Fruit fly (Drosophila melanogaster) whole organism, embryonic: ENCODE measurements around the gene CG9782.
A peak's percentile ranks its signal among the peaks of the same experiment; 100 is the strongest.

Experiments
- ATbp ChIP-seq: fragments of 200-800 bp; sonication (Bioruptor generic); optimal IDR thresholded peaks from 2 replicates; lab custom pipeline; 2017; ENCODE audit warnings: missing biosample characterization, mild to moderate bottlenecking, missing genetic modification characterization, missing genetic modification reagents
- Atf-2 ChIP-seq: fragments of 200-800 bp; sonication (Bioruptor generic); optimal IDR thresholded peaks from 2 replicates; lab custom pipeline; 2016; ENCODE audit warnings: missing biosample characterization, missing genetic modification characterization
- Blimp-1 ChIP-seq: fragments of 200-800 bp; sonication (Bioruptor generic); optimal IDR thresholded peaks from 3 replicates; lab custom pipeline; 2018; ENCODE audit warnings: missing biosample characterization, missing genetic modification characterization, mild to moderate bottlenecking, moderate library complexity, missing genetic modification reagents
- CG10543 ChIP-seq: fragments of 200-800 bp; sonication (Bioruptor generic); optimal IDR thresholded peaks from 3 replicates; lab custom pipeline; 2017; ENCODE audit warnings: missing biosample characterization, mild to moderate bottlenecking, missing genetic modification characterization, moderate library complexity
- CG12219 ChIP-seq: fragments of 200-800 bp; sonication (Bioruptor generic); optimal IDR thresholded peaks from 3 replicates; lab custom pipeline; 2018; ENCODE audit warnings: missing biosample characterization, mild to moderate bottlenecking, missing genetic modification characterization
- CG12659 ChIP-seq: fragments of 200-800 bp; sonication (Bioruptor generic); optimal IDR thresholded peaks from 3 replicates; lab custom pipeline; 2017; ENCODE audit warnings: mild to moderate bottlenecking, missing biosample characterization, missing genetic modification reagents, missing genetic modification characterization
- CG12769 ChIP-seq: fragments of 200-800 bp; sonication (Bioruptor generic); optimal IDR thresholded peaks from 2 replicates; lab custom pipeline; 2019; ENCODE audit warnings: missing biosample characterization, mild to moderate bottlenecking, missing genetic modification characterization, moderate library complexity
- CG13287 ChIP-seq: fragments of 200-800 bp; sonication (Bioruptor generic); IDR thresholded peaks from 2 replicates; pipeline ENCODE4 v1.3.6; 2022; ENCODE audit warnings: missing biosample characterization, missing genetic modification characterization; ENCODE audit not compliant: partially characterized antibody
- CG14860 ChIP-seq: fragments of 200-800 bp; sonication (Bioruptor generic); IDR thresholded peaks from 3 replicates; pipeline ENCODE4 v1.3.6; 2022; ENCODE audit warnings: missing biosample characterization, missing genetic modification characterization; ENCODE audit not compliant: partially characterized antibody
- CG15514 ChIP-seq: fragments of 200-800 bp; sonication (Bioruptor generic); optimal IDR thresholded peaks from 3 replicates; lab custom pipeline; 2017; ENCODE audit warnings: missing biosample characterization, missing genetic modification characterization, mild to moderate bottlenecking, moderate library complexity, missing genetic modification reagents
- CG2116 ChIP-seq: fragments of 200-800 bp; sonication (Bioruptor generic); optimal IDR thresholded peaks from 3 replicates; lab custom pipeline; 2018; ENCODE audit warnings: missing biosample characterization, mild to moderate bottlenecking, missing genetic modification characterization
- CG2875 ChIP-seq: fragments of 200-800 bp; sonication (Bioruptor generic); optimal IDR thresholded peaks from 2 replicates; lab custom pipeline; 2017; ENCODE audit warnings: missing biosample characterization, mild to moderate bottlenecking, missing genetic modification characterization, missing genetic modification reagents
- CG30403 ChIP-seq: fragments of 200-800 bp; sonication (Bioruptor generic); optimal IDR thresholded peaks from 3 replicates; lab custom pipeline; 2016; ENCODE audit warnings: missing biosample characterization, missing genetic modification characterization
- CG4328 ChIP-seq: fragments of 200-800 bp; sonication (Bioruptor generic); optimal IDR thresholded peaks from 3 replicates; lab custom pipeline; 2017; ENCODE audit warnings: missing biosample characterization, missing genetic modification reagents, missing genetic modification characterization
- CG43689 ChIP-seq: fragments of 200-800 bp; sonication (Bioruptor generic); IDR thresholded peaks from 2 replicates; pipeline ENCODE4 v1.3.6; 2022; ENCODE audit warnings: missing biosample characterization, missing genetic modification characterization
- CG4707 ChIP-seq: fragments of 200-800 bp; sonication (Bioruptor generic); optimal IDR thresholded peaks from 2 replicates; lab custom pipeline; 2018; ENCODE audit warnings: missing biosample characterization, mild to moderate bottlenecking, missing genetic modification characterization, moderate library complexity
- CG4854 ChIP-seq: fragments of 200-800 bp; sonication (Bioruptor generic); optimal IDR thresholded peaks from 2 replicates; lab custom pipeline; 2016; ENCODE audit warnings: missing biosample characterization, missing genetic modification characterization, inconsistent platforms
- CG8359 ChIP-seq: fragments of 200-800 bp; sonication (Bioruptor generic); optimal IDR thresholded peaks from 2 replicates; lab custom pipeline; 2017; ENCODE audit warnings: missing biosample characterization, mild to moderate bottlenecking, missing genetic modification characterization, borderline replicate concordance
- Camta ChIP-seq: fragments of 200-800 bp; sonication (Bioruptor generic); optimal IDR thresholded peaks from 2 replicates; lab custom pipeline; 2016; ENCODE audit warnings: missing biosample characterization, missing genetic modification characterization
- HLH3B ChIP-seq: fragments of 200-800 bp; sonication (Bioruptor generic); IDR thresholded peaks from 2 replicates; pipeline ENCODE4 v1.3.6; 2022; ENCODE audit warnings: missing biosample characterization, missing genetic modification characterization
- Jarid2 ChIP-seq: fragments of 200-800 bp; sonication (Bioruptor generic); optimal IDR thresholded peaks from 3 replicates; lab custom pipeline; 2017; ENCODE audit warnings: mild to moderate bottlenecking, missing biosample characterization, missing genetic modification reagents, missing genetic modification characterization
- Med ChIP-seq: fragments of 200-800 bp; sonication (Bioruptor generic); peaks from one replicate; lab custom pipeline; 2016; ENCODE audit warnings: missing biosample characterization, missing genetic modification characterization, mild to moderate bottlenecking, inconsistent platforms, moderate library complexity
- Pdp1 ChIP-seq, 2 experiments: fragments of 200-800 bp; sonication (Bioruptor generic); optimal IDR thresholded peaks; 3 replicates each; lab custom pipeline; 2016; ENCODE audit warnings: missing biosample characterization in 2 of 2, missing genetic modification characterization in 2 of 2, mild to moderate bottlenecking in 1 of 2, moderate library complexity in 1 of 2
- Side ChIP-seq: fragments of 200-800 bp; sonication (Bioruptor generic); optimal IDR thresholded peaks from 2 replicates; lab custom pipeline; 2016; ENCODE audit warnings: missing biosample characterization, missing genetic modification characterization
- ac ChIP-seq: fragments of 200-800 bp; sonication (Bioruptor generic); optimal IDR thresholded peaks from 3 replicates; lab custom pipeline; 2017; ENCODE audit warnings: missing biosample characterization, mild to moderate bottlenecking, missing genetic modification characterization
- bbx ChIP-seq: fragments of 200-800 bp; sonication (Bioruptor generic); IDR thresholded peaks from 2 replicates; pipeline ENCODE4 v1.3.6; 2022; ENCODE audit warnings: missing biosample characterization, missing genetic modification characterization; ENCODE audit not compliant: partially characterized antibody
- bcd ChIP-seq: fragments of 200-800 bp; sonication (Bioruptor generic); optimal IDR thresholded peaks from 2 replicates; lab custom pipeline; 2017; ENCODE audit warnings: missing biosample characterization, mild to moderate bottlenecking, missing genetic modification characterization
- bigmax ChIP-seq: fragments of 200-800 bp; sonication (Bioruptor generic); optimal IDR thresholded peaks from 2 replicates; lab custom pipeline; 2018; ENCODE audit warnings: missing biosample characterization, mild to moderate bottlenecking, missing genetic modification characterization
- cg ChIP-seq: fragments of 200-800 bp; sonication (Bioruptor generic); optimal IDR thresholded peaks from 3 replicates; lab custom pipeline; 2019; ENCODE audit warnings: missing biosample characterization, mild to moderate bottlenecking, missing genetic modification characterization, moderate library complexity
- chif ChIP-seq, 2 experiments: fragments of 200-800 bp; sonication (Bioruptor generic); optimal IDR thresholded peaks; 3 replicates each; lab custom pipeline; 2016; ENCODE audit warnings: missing biosample characterization in 2 of 2, missing genetic modification characterization in 2 of 2
- chn ChIP-seq: fragments of 200-800 bp; sonication (Bioruptor generic); optimal IDR thresholded peaks from 2 replicates; lab custom pipeline; 2016; ENCODE audit warnings: missing biosample characterization, missing genetic modification characterization
- exex ChIP-seq: fragments of 200-800 bp; sonication (Bioruptor generic); optimal IDR thresholded peaks from 4 replicates; lab custom pipeline; 2018; ENCODE audit warnings: missing biosample characterization, mild to moderate bottlenecking, missing genetic modification characterization, moderate library complexity
- eyg ChIP-seq: fragments of 200-800 bp; sonication (Bioruptor generic); optimal IDR thresholded peaks from 3 replicates; lab custom pipeline; 2016; ENCODE audit warnings: missing biosample characterization, missing genetic modification characterization
- grn ChIP-seq: fragments of 200-800 bp; sonication (Bioruptor generic); optimal IDR thresholded peaks from 3 replicates; lab custom pipeline; 2017; ENCODE audit warnings: missing biosample characterization, missing genetic modification characterization
- her ChIP-seq: fragments of 200-800 bp; sonication (Bioruptor generic); optimal IDR thresholded peaks from 2 replicates; lab custom pipeline; 2016; ENCODE audit warnings: missing biosample characterization, missing genetic modification characterization
- kni ChIP-seq: fragments of 200-800 bp; sonication (Bioruptor generic); optimal IDR thresholded peaks from 3 replicates; lab custom pipeline; 2017; ENCODE audit warnings: mild to moderate bottlenecking, missing biosample characterization, missing genetic modification reagents, missing genetic modification characterization
- mld ChIP-seq: fragments of 200-800 bp; sonication (Bioruptor generic); IDR thresholded peaks from 3 replicates; pipeline ENCODE4 v1.3.6; 2022; ENCODE audit warnings: missing biosample characterization, missing genetic modification characterization; ENCODE audit not compliant: partially characterized antibody
- oc ChIP-seq: fragments of 200-800 bp; sonication (Bioruptor generic); optimal IDR thresholded peaks from 2 replicates; lab custom pipeline; 2018; ENCODE audit warnings: missing biosample characterization, mild to moderate bottlenecking, missing genetic modification characterization, moderate library complexity
- pb ChIP-seq: fragments of 200-800 bp; sonication (Bioruptor generic); optimal IDR thresholded peaks from 3 replicates; lab custom pipeline; 2016; ENCODE audit warnings: missing biosample characterization, missing genetic modification characterization
- psq ChIP-seq: fragments of 200-800 bp; sonication (Bioruptor generic); optimal IDR thresholded peaks from 2 replicates; lab custom pipeline; 2017; ENCODE audit warnings: missing biosample characterization, missing genetic modification characterization
- sd ChIP-seq: fragments of 200-800 bp; sonication (Bioruptor generic); optimal IDR thresholded peaks from 3 replicates; lab custom pipeline; 2018; ENCODE audit warnings: missing biosample characterization, mild to moderate bottlenecking, missing genetic modification characterization, moderate library complexity
- sens ChIP-seq: fragments of 200-800 bp; sonication (Bioruptor generic); peaks from one replicate; lab custom pipeline; 2016; ENCODE audit warnings: missing biosample characterization, missing genetic modification characterization
- slbo ChIP-seq: fragments of 200-800 bp; sonication (Bioruptor generic); IDR thresholded peaks from 2 replicates; pipeline ENCODE4 v1.3.6; 2022; ENCODE audit warnings: missing biosample characterization, missing genetic modification characterization
- sqz ChIP-seq: fragments of 200-800 bp; sonication (Bioruptor generic); optimal IDR thresholded peaks from 3 replicates; lab custom pipeline; 2018; ENCODE audit warnings: missing biosample characterization, mild to moderate bottlenecking, missing genetic modification characterization
- stc ChIP-seq: fragments of 200-800 bp; sonication (Bioruptor generic); IDR thresholded peaks from 2 replicates; pipeline ENCODE4 v1.3.6; 2022; ENCODE audit warnings: missing biosample characterization, missing genetic modification characterization
- unc-4 ChIP-seq: fragments of 200-800 bp; sonication (Bioruptor generic); IDR thresholded peaks from 2 replicates; pipeline ENCODE4 v1.3.6; 2022; ENCODE audit warnings: missing biosample characterization, missing genetic modification characterization; ENCODE audit not compliant: partially characterized antibody

Gene CG9782

DNA sequence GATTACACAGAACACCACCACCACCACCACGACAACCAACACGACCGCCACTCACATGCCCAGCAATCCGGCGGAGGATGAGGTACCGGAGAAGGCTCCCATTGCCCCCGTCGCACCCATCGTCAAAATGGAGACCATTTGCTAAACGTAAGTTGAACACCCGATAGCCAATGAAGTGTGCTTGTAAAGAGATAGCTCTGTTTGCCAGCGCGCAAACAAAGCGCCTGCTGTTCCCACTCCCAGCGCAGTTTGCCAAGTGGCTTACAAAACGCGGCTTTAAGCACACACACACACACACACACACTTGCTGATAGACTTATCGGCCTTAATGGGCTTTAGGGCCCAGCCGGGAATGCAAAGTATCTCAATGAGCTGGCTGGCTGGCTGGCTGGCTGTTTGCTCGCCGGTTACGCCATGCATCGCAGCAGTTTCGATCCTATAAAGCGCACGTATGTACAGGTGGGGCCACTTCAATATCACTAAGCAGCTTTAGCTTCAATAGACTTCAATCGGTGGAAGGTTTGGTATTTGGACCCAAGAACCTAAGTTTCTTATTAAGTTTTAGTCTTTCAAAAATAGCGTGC lies 22.1 kb upstream of the CG9782 start:
- TF ChIP-seq pb (GFP tag; lab: Kevin White, UChicago) (no peak), CG4854 (no peak), grn (no peak), CG10543 (GFP tag; lab: Kevin White, UChicago) (peak; percentile 16), Med (peak; percentile 35), eyg (no peak), cg (GFP tag; lab: Kevin White, UChicago) (peak; percentile 24), CG12769 (tag; lab: Kevin White, UChicago) (peak; percentile 7), slbo (peak; percentile 6; the same call in 1 of the 2 replicates), ATbp (peak; percentile 39), stc (GFP tag; lab: Robert Waterston, UW) (peak; percentile 26; the same call in 1 of the 2 replicates), sens (peak; percentile 78), oc (tag; lab: Kevin White, UChicago) (peak; percentile 70), Pdp1 (GFP tag; optimal IDR thresholded peaks at IDR 0.05; lab: Kevin White, UChicago) (peak in 1 of 2 experiments; percentile 70), her (no peak), sd (tag; lab: Kevin White, UChicago) (peak; percentile 50), HLH3B (GFP tag; lab: Robert Waterston, UW) (0 out of 2 replicates have a peak, but pooled peaks have one; percentile 16)
- TF ChIP-seq, all 482 proteins: peak for 12

- TF ChIP-seq bbx (GFP tag; lab: Robert Waterston, UW): no peak
- TF ChIP-seq sqz (GFP tag; lab: Kevin White, UChicago): peak; percentile 6
- TF ChIP-seq Blimp-1 (GFP tag; lab: Kevin White, UChicago): peak; percentile 33
- no peak for TF ChIP-seq CG12219 (GFP tag; lab: Kevin White, UChicago)
- TF ChIP-seq chn (GFP tag; lab: Kevin White, UChicago): no peak
- peak; percentile 1 for TF ChIP-seq ac (GFP tag; lab: Kevin White, UChicago)
- TF ChIP-seq CG4707 (GFP tag; lab: Kevin White, UChicago): no peak
- no peak for TF ChIP-seq Atf-2 (GFP tag; lab: Kevin White, UChicago)
- TF ChIP-seq CG2116 (GFP tag; lab: Kevin White, UChicago): no peak
- no peak for TF ChIP-seq CG15514 (GFP tag; lab: Kevin White, UChicago)
- TF ChIP-seq CG4328 (GFP tag; lab: Kevin White, UChicago): no peak
- no peak for TF ChIP-seq CG14860
- no peak for TF ChIP-seq exex
- peak; percentile 61 for TF ChIP-seq Jarid2
- peak; percentile 59 for TF ChIP-seq kni
- no peak for TF ChIP-seq unc-4 (GFP tag; lab: Robert Waterston, UW)
- peak; percentile 27 for TF ChIP-seq ATbp
Observed at dm6 chrX:16641101-16641420, 19.7 kb upstream of the CG9782 start.

dm6 chrX:16640260-16641100 lies 19.1 kb upstream of the CG9782 start, which contains the start of the genes SNRPG and mthl1:
Gene SNRPG (minus strand): TSS chrX:16640419.
Gene mthl1 (plus strand): TSS chrX:16640968.
- TF ChIP-seq chif (GFP tag; optimal IDR thresholded peaks at IDR 0.05; lab: Kevin White, UChicago) (peak; percentile 58 to 73), CG12659 (peak; percentile 86), mld (GFP tag; lab: Robert Waterston, UW) (no peak), bcd (peak; percentile 87), CG13287 (GFP tag; lab: Robert Waterston, UW) (peak; percentile 73), CG30403 (GFP tag; lab: Kevin White, UChicago) (peak; percentile 86), Camta (GFP tag; lab: Kevin White, UChicago) (no peak), CG43689 (GFP tag; lab: Robert Waterston, UW) (peak; percentile 83), Side (GFP tag; lab: Kevin White, UChicago) (peak; percentile 49), bigmax (GFP tag; lab: Kevin White, UChicago) (no peak), CG2875 (GFP tag; lab: Kevin White, UChicago) (no peak), CG8359 (GFP tag; lab: Kevin White, UChicago) (no peak), psq (GFP tag; lab: Kevin White, UChicago) (peak; percentile 23)
